Worm (Caenorhabditis elegans): ENCODE results near the gene ggtb-1.

DNA sequence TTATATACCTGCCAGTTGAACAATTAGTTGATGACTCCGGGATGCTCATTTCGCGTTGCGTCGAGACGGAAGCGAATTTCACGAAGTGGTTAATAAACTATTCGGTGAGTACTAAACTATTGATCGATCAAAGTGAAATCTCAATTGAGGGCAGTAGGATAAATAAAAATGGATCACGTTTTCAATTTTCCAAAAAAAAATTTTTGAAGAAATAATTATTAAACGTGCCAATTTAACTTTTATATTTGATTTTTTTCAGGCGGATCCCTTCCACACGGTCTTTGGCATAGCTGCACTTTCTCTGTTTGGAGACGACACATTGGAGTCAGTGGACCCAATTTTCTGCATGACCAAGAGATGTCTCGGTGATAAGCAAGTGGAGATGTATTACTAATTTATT lies 2.4 kb downstream of the ggtb-1 start, which contains the start of gene B0280.17:
- no peak for TF ChIP-seq hmbx-1 (tag; optimal IDR thresholded peaks at IDR 0.05)
- no peak for TF ChIP-seq tbx-37 (GFP tag; conservative IDR thresholded peaks at IDR 0.05)
- no peak for TF ChIP-seq flt-1 (GFP tag; IDR thresholded peaks at IDR 0.05)
- no peak for TF ChIP-seq ets-7 (tag; optimal IDR thresholded peaks at IDR 0.05)
- no peak for TF ChIP-seq ama-1 (optimal IDR thresholded peaks at IDR 0.05)
- no peak for TF ChIP-seq B0310.2 (tag; optimal IDR thresholded peaks at IDR 0.05)
- TF ChIP-seq tra-4 (tag; optimal IDR thresholded peaks at IDR 0.05): no peak
- no peak for TF ChIP-seq tbx-11 (GFP tag; IDR thresholded peaks at IDR 0.05)

Data from whole organism, early embryonic.